Worm (Caenorhabditis elegans): Measurements from ENCODE around the gene Y34F4.3.

Y34F4.3 gene

DNA sequence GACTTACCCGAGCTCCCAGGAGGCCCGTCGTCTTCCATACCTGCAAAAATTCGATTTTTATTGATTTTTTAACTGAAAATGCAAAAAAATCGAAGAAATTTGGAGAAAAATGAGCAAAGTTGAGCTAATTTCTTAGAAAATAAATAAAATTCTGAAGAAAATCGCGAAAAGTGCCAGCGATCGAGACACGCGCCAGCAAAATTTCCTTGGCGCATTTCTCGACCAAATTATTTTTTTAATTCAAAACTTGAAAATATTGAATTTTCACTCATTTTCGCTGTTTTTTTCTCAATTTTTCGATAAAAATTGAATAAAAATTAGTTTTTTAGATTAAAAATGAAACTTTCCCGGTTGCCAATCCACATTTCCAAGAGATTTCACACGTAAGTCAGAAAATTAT, 21.2 kb upstream of the Y34F4.3 start, which contains the start of the genes chin-1 and BE0003N10.1:
chin-1 (minus strand) TSS at position 40 of the 400 bp plus-strand sequence.
BE0003N10.1 (plus strand) TSS at position 320 of the 400 bp plus-strand sequence.
- no peak for TF ChIP-seq nhr-11 (tag; optimal IDR thresholded peaks at IDR 0.05)
- no peak for TF ChIP-seq hlh-4 (tag; optimal IDR thresholded peaks at IDR 0.05)
- TF ChIP-seq fkh-10 (GFP tag; optimal IDR thresholded peaks at IDR 0.05), result no peak
- no peak for TF ChIP-seq nhr-77 (tag; optimal IDR thresholded peaks at IDR 0.05)
- TF ChIP-seq grh-1 (GFP tag; IDR thresholded peaks at IDR 0.05), result no peak
- peak; percentile 54 for TF ChIP-seq tbx-2 (tag; optimal IDR thresholded peaks at IDR 0.05)
- TF ChIP-seq hlh-17 (GFP tag; optimal IDR thresholded peaks at IDR 0.05; ENCODE audit: borderline replicate concordance), result no peak
- TF ChIP-seq mab-9 (GFP tag; IDR thresholded peaks at IDR 0.05), result no peak
- no peak for TF ChIP-seq unc-98 (GFP tag; IDR thresholded peaks at IDR 0.05)
- no peak for TF ChIP-seq pqm-1 (tag; optimal IDR thresholded peaks at IDR 0.05)
- peak; percentile 39 for TF ChIP-seq blmp-1 (tag; optimal IDR thresholded peaks at IDR 0.05)
- no peak for TF ChIP-seq unc-62 (GFP tag; optimal IDR thresholded peaks at IDR 0.05)
- TF ChIP-seq aha-1 (tag; optimal IDR thresholded peaks at IDR 0.05), result no peak
- no peak for TF ChIP-seq ets-5 (GFP tag; IDR thresholded peaks at IDR 0.05)
- no peak for TF ChIP-seq C34B4.2 (tag; optimal IDR thresholded peaks at IDR 0.05)
- TF ChIP-seq aly-2 (tag; optimal IDR thresholded peaks at IDR 0.05), result peak; percentile 7
- no peak for TF ChIP-seq hpl-2 (GFP tag; optimal IDR thresholded peaks at IDR 0.05)
- peak; percentile 70 to 76 for TF ChIP-seq lsy-2 (tag; optimal IDR thresholded peaks at IDR 0.05)
- TF ChIP-seq ztf-11 (tag; optimal IDR thresholded peaks at IDR 0.05), result no peak
- no peak for TF ChIP-seq elt-2 (tag; optimal IDR thresholded peaks at IDR 0.05)
- TF ChIP-seq lir-3 (tag; optimal IDR thresholded peaks at IDR 0.05; ENCODE audit: poor library complexity), result no peak
- peak; percentile 47 to 74 (median 69) for TF ChIP-seq dpl-1 (GFP tag; optimal IDR thresholded peaks at IDR 0.05)
- TF ChIP-seq ceh-82 (tag; optimal IDR thresholded peaks at IDR 0.05), result peak; percentile 38 to 71 (median 41)
- TF ChIP-seq nhr-12 (tag; optimal IDR thresholded peaks at IDR 0.05), result no peak
- TF ChIP-seq tlp-1 (tag; optimal IDR thresholded peaks at IDR 0.05), result no peak
- peak; percentile 72 for TF ChIP-seq nhr-71 (tag; optimal IDR thresholded peaks at IDR 0.05)
- TF ChIP-seq unc-30 (tag; optimal IDR thresholded peaks at IDR 0.05), result no peak
- no peak for TF ChIP-seq zip-4 (GFP tag; optimal IDR thresholded peaks at IDR 0.05)
- no peak for TF ChIP-seq dsc-1 (tag; optimal IDR thresholded peaks at IDR 0.05)
- TF ChIP-seq zag-1 (tag; optimal IDR thresholded peaks at IDR 0.05), result no peak
- TF ChIP-seq jun-1 (tag; optimal IDR thresholded peaks at IDR 0.05), result no peak
- no peak for TF ChIP-seq ceh-88 (GFP tag; IDR thresholded peaks at IDR 0.05)
- peak; percentile 85 for TF ChIP-seq mep-1 (tag; optimal IDR thresholded peaks at IDR 0.05)
- TF ChIP-seq C04F5.9 (tag; optimal IDR thresholded peaks at IDR 0.05), result peak; percentile 27
- no peak for TF ChIP-seq egl-27 (tag; optimal IDR thresholded peaks at IDR 0.05)
- no peak for TF ChIP-seq alr-1 (tag; optimal IDR thresholded peaks at IDR 0.05; ENCODE audit: borderline replicate concordance)
- TF ChIP-seq lin-15B (tag; optimal IDR thresholded peaks at IDR 0.05), result peak; percentile 23
- peak; percentile 42 for TF ChIP-seq nhr-90 (tag; optimal IDR thresholded peaks at IDR 0.05; ENCODE audit: poor library complexity)
- TF ChIP-seq nhr-237 (tag; optimal IDR thresholded peaks at IDR 0.05), result no peak
- TF ChIP-seq fkh-4 (tag; optimal IDR thresholded peaks at IDR 0.05; ENCODE audit: borderline replicate concordance), result no peak
- no peak for TF ChIP-seq unc-130 (tag; optimal IDR thresholded peaks at IDR 0.05)
- no peak for TF ChIP-seq sup-37 (GFP tag; optimal IDR thresholded peaks at IDR 0.05)
- peak; percentile 52 for TF ChIP-seq nhr-19 (GFP tag; conservative IDR thresholded peaks at IDR 0.05)
- no peak for TF ChIP-seq ceh-63 (GFP tag; optimal IDR thresholded peaks at IDR 0.05)
- TF ChIP-seq sox-4 (tag; optimal IDR thresholded peaks at IDR 0.05), result no peak
- TF ChIP-seq ceh-8 (GFP tag; optimal IDR thresholded peaks at IDR 0.05), result no peak
- TF ChIP-seq nhr-84 (tag; optimal IDR thresholded peaks at IDR 0.05), result no peak
- no peak for TF ChIP-seq elt-3 (tag; optimal IDR thresholded peaks at IDR 0.05)
- no peak for TF ChIP-seq mdl-1 (tag; optimal IDR thresholded peaks at IDR 0.05)
- TF ChIP-seq snpc-4 (tag; optimal IDR thresholded peaks at IDR 0.05), result no peak
- no peak for TF ChIP-seq nhr-76 (tag; optimal IDR thresholded peaks at IDR 0.05)
- peak; percentile 61 for TF ChIP-seq xbp-1 (tag; optimal IDR thresholded peaks at IDR 0.05)
- no peak for TF ChIP-seq fos-1 (tag; optimal IDR thresholded peaks at IDR 0.05)

All from whole organism, L1 larva.